Worm (Caenorhabditis elegans): ENCODE data around the gene mrp-6.

DNA sequence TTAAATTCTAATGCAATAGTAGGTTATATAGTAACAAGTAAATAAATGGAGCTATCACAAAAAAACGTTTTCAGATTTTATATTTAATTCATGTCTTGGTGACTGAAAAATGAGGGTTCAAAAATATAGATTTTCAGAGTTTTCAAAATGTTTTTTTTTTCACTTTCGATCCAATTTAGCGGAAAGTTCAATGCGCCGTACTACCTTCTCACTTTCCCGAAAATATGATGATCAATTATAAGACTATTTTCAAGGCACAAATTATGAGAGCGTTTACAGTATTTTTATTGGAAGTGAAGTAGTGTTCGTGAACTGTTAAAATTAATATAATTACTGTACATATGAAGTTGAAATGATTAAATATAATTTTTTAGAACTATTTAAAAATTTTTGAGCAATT lies 6.5 kb upstream of the mrp-6 start:
- TF ChIP-seq unc-62 (GFP tag; optimal IDR thresholded peaks at IDR 0.05) (no peak), egl-27 (tag; optimal IDR thresholded peaks at IDR 0.05) (no peak), skn-1 (tag; optimal IDR thresholded peaks at IDR 0.05) (no peak), ama-1 (optimal IDR thresholded peaks at IDR 0.05) (no peak), nhr-77 (tag; optimal IDR thresholded peaks at IDR 0.05) (no peak), snpc-4 (tag; optimal IDR thresholded peaks at IDR 0.05) (no peak), nhr-28 (tag; optimal IDR thresholded peaks at IDR 0.05) (no peak), nhr-11 (tag; optimal IDR thresholded peaks at IDR 0.05) (no peak)

All from whole organism, L3 larva.